Fruit fly (Drosophila melanogaster): ENCODE measurements around the gene CG34007.

CG34007 gene

dm6 chr2L:20464385-20464784 lies 30.4 kb upstream of the CG34007 start (continued):
- TF ChIP-seq Myb (GFP tag; optimal IDR thresholded peaks at IDR 0.05) (peak; percentile 38), zfh2 (GFP tag; optimal IDR thresholded peaks at IDR 0.05) (no peak), crol (GFP tag; IDR thresholded peaks at IDR 0.05) (no peak), CG2129 (GFP tag; IDR thresholded peaks at IDR 0.05; ENCODE audit: partially characterized antibody) (no peak), CG30431 (GFP tag; optimal IDR thresholded peaks at IDR 0.05) (no peak), nau (GFP tag; optimal IDR thresholded peaks at IDR 0.05) (no peak), insv (GFP tag; optimal IDR thresholded peaks at IDR 0.05) (peak in 1 of 2 experiments; percentile 15), CG10267 (tag; optimal IDR thresholded peaks at IDR 0.05) (peak; percentile 26), NC2β (GFP tag; optimal IDR thresholded peaks at IDR 0.05) (no peak), CG10959 (GFP tag; IDR thresholded peaks at IDR 0.05) (no peak), lov (optimal IDR thresholded peaks at IDR 0.05) (no peak), lov (GFP tag; IDR thresholded peaks at IDR 0.05) (no peak), CG14965 (GFP tag; optimal IDR thresholded peaks at IDR 0.05; ENCODE audit: borderline replicate concordance) (peak; percentile 94), MBD-R2 (GFP tag; IDR thresholded peaks at IDR 0.05) (no peak), Ptx1 (GFP tag; IDR thresholded peaks at IDR 0.05) (0 out of 2 replicates have a peak, but pooled peaks have one; percentile 33), CG16779 (GFP tag; IDR thresholded peaks at IDR 0.05) (no peak), C15 (GFP tag; IDR thresholded peaks at IDR 0.05) (no peak), Asciz (GFP tag; optimal IDR thresholded peaks at IDR 0.05) (peak; percentile 28), pros (GFP tag; optimal IDR thresholded peaks at IDR 0.05) (no peak), nerfin-2 (GFP tag; IDR thresholded peaks at IDR 0.05; ENCODE audit: partially characterized antibody) (no peak), oc (tag; optimal IDR thresholded peaks at IDR 0.05) (no peak), CG4617 (GFP tag; optimal IDR thresholded peaks at IDR 0.05; ENCODE audit: borderline replicate concordance) (no peak), Antp (GFP tag; optimal IDR thresholded peaks at IDR 0.05) (no peak), CG10431 (GFP tag; optimal IDR thresholded peaks at IDR 0.05) (peak; percentile 10), slou (GFP tag; optimal IDR thresholded peaks at IDR 0.05) (no peak), CG8388 (GFP tag; optimal IDR thresholded peaks at IDR 0.05) (no peak), twi (tag; optimal IDR thresholded peaks at IDR 0.05) (peak; percentile 13), CG14050 (GFP tag; IDR thresholded peaks at IDR 0.05) (0 out of 3 replicates have a peak, but pooled peaks have one; percentile 10), CG12219 (GFP tag; optimal IDR thresholded peaks at IDR 0.05) (peak; percentile 5), CG2116 (GFP tag; optimal IDR thresholded peaks at IDR 0.05) (no peak), MTF-1 (GFP tag; optimal IDR thresholded peaks at IDR 0.05; ENCODE audit: borderline replicate concordance) (no peak), fu2 (GFP tag; optimal IDR thresholded peaks at IDR 0.05) (no peak), CG3995 (GFP tag; optimal IDR thresholded peaks at IDR 0.05) (no peak), CG9609 (GFP tag; optimal IDR thresholded peaks at IDR 0.05) (no peak), CG14014 (GFP tag; IDR thresholded peaks at IDR 0.05) (no peak), CG1529 (GFP tag; optimal IDR thresholded peaks at IDR 0.05) (peak; percentile 27), CG17829 (tag; optimal IDR thresholded peaks at IDR 0.05) (peak; percentile 39), CG1603 (tag; optimal IDR thresholded peaks at IDR 0.05) (peak; percentile 46), Six4 (GFP tag; optimal IDR thresholded peaks at IDR 0.05) (no peak), CG7357 (GFP tag; IDR thresholded peaks at IDR 0.05) (no peak), GATAe (GFP tag; conservative IDR thresholded peaks at IDR 0.05) (no peak), tgo (GFP tag; IDR thresholded peaks at IDR 0.05) (no peak), E2f1 (GFP tag; IDR thresholded peaks at IDR 0.05) (0 out of 2 replicates have a peak, but pooled peaks have one; percentile 10), CG15601 (tag; optimal IDR thresholded peaks at IDR 0.05) (peak; percentile 18), CG13894 (tag; optimal IDR thresholded peaks at IDR 0.05) (no peak), Dp (GFP tag; optimal IDR thresholded peaks at IDR 0.05) (peak; percentile 37), Rx (GFP tag; IDR thresholded peaks at IDR 0.05) (no peak), CG12659 (GFP tag; optimal IDR thresholded peaks at IDR 0.05) (peak; percentile 11), esg (GFP tag; conservative IDR thresholded peaks at IDR 0.05) (no peak), CG31365 (tag; optimal IDR thresholded peaks at IDR 0.05) (no peak), pita (GFP tag; optimal IDR thresholded peaks at IDR 0.05) (peak; percentile 1)

Data from whole organism, embryonic.